Worm (Caenorhabditis elegans) whole organism, late embryonic: ENCODE results near the gene zipt-9.

Source experiments
- C38D4.7 ChIP-seq: fragments of 200-800 bp; sonication (Bioruptor generic); optimal IDR thresholded peaks from 2 replicates; lab custom pipeline; 2018; ENCODE audit warnings: mild to moderate bottlenecking, missing genetic modification characterization, moderate library complexity, missing compliant biosample characterization
- F13H6.1 ChIP-seq: sonication (generic microtip); optimal IDR thresholded peaks from 2 replicates; lab custom pipeline; 2016; ENCODE audit warnings: missing genetic modification characterization, missing compliant biosample characterization
- ama-1 ChIP-seq: fragments of 150-350 bp; optimal IDR thresholded peaks from 2 replicates; lab custom pipeline; 2014
- ceh-18 ChIP-seq: sonication (generic microtip); optimal IDR thresholded peaks from 2 replicates; lab custom pipeline; 2016; ENCODE audit warnings: missing genetic modification characterization, missing compliant biosample characterization
- ceh-2 ChIP-seq: sonication (generic microtip); optimal IDR thresholded peaks from 2 replicates; lab custom pipeline; 2016; ENCODE audit warnings: missing genotype, missing genetic modification characterization, missing compliant biosample characterization
- che-1 ChIP-seq: sonication (generic microtip); optimal IDR thresholded peaks from 2 replicates; lab custom pipeline; 2016; ENCODE audit warnings: mild to moderate bottlenecking, missing genetic modification characterization, missing compliant biosample characterization
- nfya-1 ChIP-seq: sonication (generic microtip); optimal IDR thresholded peaks from 2 replicates; lab custom pipeline; 2017; ENCODE audit warnings: missing genetic modification characterization, mild to moderate bottlenecking, missing compliant biosample characterization, antibody characterized with exemption, moderate library complexity
- pha-2 ChIP-seq: sonication (generic microtip); optimal IDR thresholded peaks from 2 replicates; lab custom pipeline; 2017; ENCODE audit warnings: mild to moderate bottlenecking, missing genetic modification characterization, missing compliant biosample characterization
- pqm-1 ChIP-seq: sonication (generic microtip); optimal IDR thresholded peaks from 2 replicates; lab custom pipeline; 2016; ENCODE audit warnings: missing genetic modification characterization, missing compliant biosample characterization
- pros-1 ChIP-seq: fragments of 150-350 bp; optimal IDR thresholded peaks from 2 replicates; lab custom pipeline; 2014; ENCODE audit warnings: missing biosample characterization, missing genetic modification reagents, missing genetic modification characterization
- rnt-1 ChIP-seq: sonication (generic microtip); optimal IDR thresholded peaks from 2 replicates; lab custom pipeline; 2016; ENCODE audit warnings: missing genetic modification characterization, missing compliant biosample characterization
- sdc-2 ChIP-seq: sonication (generic microtip); optimal IDR thresholded peaks from 2 replicates; lab custom pipeline; 2016; ENCODE audit warnings: missing genotype, missing genetic modification characterization, missing compliant biosample characterization
- sox-4 ChIP-seq: sonication (generic microtip); optimal IDR thresholded peaks from 2 replicates; lab custom pipeline; 2017; ENCODE audit warnings: mild to moderate bottlenecking, missing genetic modification characterization, inconsistent platforms, missing compliant biosample characterization
- unc-55 ChIP-seq: sonication (generic microtip); optimal IDR thresholded peaks from 2 replicates; lab custom pipeline; 2017; ENCODE audit warnings: missing biosample characterization, missing genetic modification reagents, missing genetic modification characterization

- no peak for TF ChIP-seq ceh-2 (tag; lab: Kevin White, UChicago)
- no peak for TF ChIP-seq C38D4.7 (GFP tag; lab: Kevin White, UChicago)
- TF ChIP-seq sox-4 (tag; lab: Kevin White, UChicago): no peak
- TF ChIP-seq pha-2 (tag; lab: Kevin White, UChicago): no peak
- TF ChIP-seq F13H6.1 (tag; lab: Kevin White, UChicago): no peak
- TF ChIP-seq ama-1 (lab: Kevin White, UChicago): no peak
- no peak for TF ChIP-seq che-1 (tag; lab: Kevin White, UChicago)
- TF ChIP-seq rnt-1 (tag; lab: Kevin White, UChicago): no peak
- TF ChIP-seq sdc-2 (tag; lab: Kevin White, UChicago): no peak
- TF ChIP-seq pqm-1: no peak
- TF ChIP-seq unc-55 (GFP tag; lab: Kevin White, UChicago): no peak
- TF ChIP-seq ceh-18 (tag; lab: Kevin White, UChicago): no peak
- TF ChIP-seq nfya-1 (tag; lab: Kevin White, UChicago): no peak
- TF ChIP-seq pros-1 (tag; lab: Kevin White, UChicago): no peak
Observed at ce11 chrV:13694103-13694502, 21.0 kb downstream of the zipt-9 start.
